Fruit fly (Drosophila melanogaster) whole organism, larva: ENCODE data around the gene CG15153.

Source experiments
- noc ChIP-seq: fragments of 200-800 bp; sonication (Bioruptor generic); optimal IDR thresholded peaks from 3 replicates; lab custom pipeline; 2019; ENCODE audit warnings: missing biosample characterization, mild to moderate bottlenecking, missing genetic modification characterization, moderate library complexity

Gene CG15153

DNA sequence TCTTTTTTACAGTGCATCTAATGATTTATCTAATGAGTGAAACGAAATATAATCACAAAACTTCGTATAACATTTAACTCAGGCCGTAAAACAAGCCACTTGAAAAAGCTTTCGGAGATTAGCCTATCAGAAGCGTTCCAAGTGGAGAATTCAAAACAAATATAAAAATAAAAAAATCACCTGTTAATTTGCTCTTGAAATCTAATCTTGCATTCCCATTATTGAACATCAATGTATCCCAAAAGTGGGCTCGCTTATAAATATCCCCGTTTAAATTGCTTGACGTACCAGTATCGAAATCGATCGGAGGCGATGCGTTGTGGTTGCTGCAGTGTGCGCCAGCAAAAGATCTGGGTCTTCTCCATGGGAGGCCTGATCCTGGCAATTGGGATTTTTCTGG, 8.1 kb downstream of the CG15153 start, which contains the start of gene CG31741:
Gene CG31741 (plus strand): TSS at position 301 of the 400 bp plus-strand sequence.
- no peak for TF ChIP-seq noc (tag; lab: Kevin White, UChicago)

DNA sequence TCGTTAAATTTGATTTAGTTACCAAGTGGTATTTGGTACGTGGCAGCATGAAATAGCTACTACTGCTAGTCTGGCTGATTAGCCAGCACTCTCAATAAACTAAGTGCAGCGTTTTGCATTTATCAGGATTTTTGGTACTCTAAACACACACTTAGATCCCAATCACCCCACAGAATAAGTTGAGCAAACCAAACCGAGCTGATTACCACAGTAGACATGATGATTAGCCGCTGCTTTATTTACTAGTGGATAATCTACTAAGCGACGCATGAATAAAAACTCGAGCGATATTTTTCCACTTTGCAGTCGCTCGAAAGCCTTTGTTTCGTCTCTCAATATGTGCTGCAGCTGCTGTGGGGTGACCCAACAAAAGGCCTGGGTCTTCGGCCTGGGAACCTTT, 10.7 kb downstream of the CG15153 start, which contains the start of gene ninaD:
Gene ninaD (plus strand): TSS at position 301 of the 400 bp plus-strand sequence.
- TF ChIP-seq noc (tag; lab: Kevin White, UChicago), result no peak

dm6 chr2L:18077969-18078368, 14.1 kb downstream of the CG15153 start, which contains the start of gene Arr1:
Arr1 (plus strand) TSS chr2L:18078269.
- TF ChIP-seq noc (tag; lab: Kevin White, UChicago), result no peak

DNA sequence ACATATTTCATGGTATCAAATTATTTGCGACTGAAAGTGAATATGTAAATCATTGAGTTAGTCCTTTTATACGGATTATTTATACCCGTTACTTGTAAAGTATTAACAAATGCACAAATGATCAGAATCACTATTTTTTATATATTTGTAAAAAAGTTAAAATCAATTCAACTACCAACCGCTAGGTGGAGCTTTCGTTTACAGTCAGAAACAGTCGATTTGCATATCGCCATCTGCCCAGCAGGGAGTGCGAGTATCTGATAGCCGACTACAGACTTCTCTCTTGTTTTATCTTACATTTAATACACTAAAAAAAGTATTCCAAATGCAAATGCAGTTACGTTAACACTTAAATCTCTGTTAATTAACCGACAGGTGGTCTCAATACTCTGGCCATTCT, 24.8 kb downstream of the CG15153 start:
- TF ChIP-seq noc (tag; lab: Kevin White, UChicago), result no peak
